Worm (Caenorhabditis elegans) whole organism, young adult: Measurements from ENCODE around the gene nlp-27.

Experiments used
- Y56A3A.18 ChIP-seq: fragments of 200-800 bp; sonication (Bioruptor generic); IDR thresholded peaks from 2 replicates; pipeline ENCODE4 v1.3.6; 2022; ENCODE audit warnings: missing genetic modification reagents, missing genetic modification characterization, missing compliant biosample characterization
- ama-1 ChIP-seq, 3 experiments: fragments of 150-350 bp in 1 of 3; sonication (generic microtip) in 2 of 3; optimal IDR thresholded peaks; 2 replicates each; lab custom pipeline; 2014 to 2018; ENCODE audit warnings: missing biosample characterization in 2 of 3, missing genetic modification characterization in 2 of 3, missing genetic modification reagents in 2 of 3
- lag-1 ChIP-seq: fragments of 200-800 bp; sonication (Bioruptor generic); IDR thresholded peaks from 2 replicates; pipeline ENCODE4 v1.3.6; 2022; ENCODE audit warnings: missing genetic modification reagents, missing genetic modification characterization, missing compliant biosample characterization
- madf-3 ChIP-seq: fragments of 200-800 bp; sonication (Bioruptor generic); IDR thresholded peaks from 2 replicates; pipeline ENCODE4 v1.3.6; 2022; ENCODE audit warnings: missing genetic modification reagents, missing genetic modification characterization, missing compliant biosample characterization

DNA sequence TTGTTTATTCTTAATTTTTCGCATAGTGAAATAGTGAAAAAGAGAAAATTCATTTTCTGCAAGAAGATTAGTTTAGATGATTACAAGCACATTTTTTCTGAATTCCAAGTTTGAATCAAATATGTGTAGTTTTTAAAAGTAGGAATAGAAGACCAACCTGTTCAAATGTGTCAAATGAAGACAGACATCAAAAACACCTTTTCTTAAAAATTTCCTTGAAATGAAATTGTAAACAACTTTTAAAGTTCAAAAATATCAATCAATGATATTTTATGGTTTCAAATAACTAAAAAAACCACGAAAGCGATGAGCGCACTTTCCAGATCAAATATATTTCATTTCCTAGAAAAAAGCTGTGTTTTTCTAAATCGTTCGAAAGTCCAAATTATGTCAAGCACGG is 7.5 kb upstream of the nlp-27 start, which contains the start of gene nlp-30:
- TF ChIP-seq ama-1 (optimal IDR thresholded peaks at IDR 0.05; lab: Kevin White, UChicago) (no peak), ama-1 (GFP tag; optimal IDR thresholded peaks at IDR 0.05; lab: Kevin White, UChicago) (no peak), madf-3 (GFP tag; lab: Robert Waterston, UW) (no peak), lag-1 (GFP tag; lab: Robert Waterston, UW) (no peak), Y56A3A.18 (GFP tag; lab: Robert Waterston, UW) (no peak)
